Worm (Caenorhabditis elegans) whole organism, L1 larva: ENCODE results near the gene rpl-26.

Source experiments
- C04F5.9 ChIP-seq: sonication (generic microtip); optimal IDR thresholded peaks from 2 replicates; lab custom pipeline; 2016; ENCODE audit warnings: missing genetic modification characterization, missing compliant biosample characterization
- C34B4.2 ChIP-seq: sonication (generic microtip); optimal IDR thresholded peaks from 2 replicates; lab custom pipeline; 2017; ENCODE audit warnings: mild to moderate bottlenecking, missing genetic modification characterization, missing compliant biosample characterization
- aha-1 ChIP-seq: fragments of 150-350 bp; optimal IDR thresholded peaks from 2 replicates; lab custom pipeline; 2014; ENCODE audit warnings: missing biosample characterization, missing genetic modification characterization
- alr-1 ChIP-seq: fragments of 200-800 bp; sonication (Bioruptor generic); optimal IDR thresholded peaks from 2 replicates; lab custom pipeline; 2018; ENCODE audit warnings: borderline replicate concordance, mild to moderate bottlenecking, missing genetic modification characterization, missing compliant biosample characterization
- aly-2 ChIP-seq: fragments of 150-350 bp; optimal IDR thresholded peaks from 2 replicates; lab custom pipeline; 2014; ENCODE audit warnings: missing biosample characterization, missing genetic modification characterization
- ama-1 ChIP-seq: fragments of 150-350 bp; optimal IDR thresholded peaks from 2 replicates; lab custom pipeline; 2014
- blmp-1 ChIP-seq: fragments of 150-350 bp; optimal IDR thresholded peaks from 2 replicates; lab custom pipeline; 2014; ENCODE audit warnings: missing biosample characterization, missing genetic modification characterization
- ceh-8 ChIP-seq: fragments of 200-800 bp; sonication (Bioruptor generic); optimal IDR thresholded peaks from 2 replicates; lab custom pipeline; 2018; ENCODE audit warnings: mild to moderate bottlenecking, missing genetic modification characterization, moderate library complexity, missing compliant biosample characterization
- ceh-88 ChIP-seq: fragments of 200-800 bp; sonication (Bioruptor generic); IDR thresholded peaks from 2 replicates; pipeline ENCODE4 v1.3.6; 2022; ENCODE audit warnings: missing genetic modification characterization, missing compliant biosample characterization
- ceh-90 ChIP-seq: sonication (generic microtip); optimal IDR thresholded peaks from 2 replicates; lab custom pipeline; 2016; ENCODE audit warnings: missing genetic modification characterization, missing compliant biosample characterization
- ces-1 ChIP-seq: fragments of 150-350 bp; optimal IDR thresholded peaks from 2 replicates; lab custom pipeline; 2014; ENCODE audit warnings: missing biosample characterization, missing genetic modification reagents, missing genetic modification characterization
- dpl-1 ChIP-seq, 3 experiments: fragments of 150-350 bp in 2 of 3; sonication (generic microtip) in 1 of 3; optimal IDR thresholded peaks; 2 replicates each; lab custom pipeline; 2014 to 2017; ENCODE audit warnings: missing biosample characterization in 3 of 3, missing genetic modification characterization in 3 of 3, missing genetic modification reagents in 3 of 3
- efl-1 ChIP-seq, 4 experiments: fragments of 150-350 bp; optimal IDR thresholded peaks in 3 of 4; peaks in 1 of 4; 1 replicate in 1 of 4; 2 replicates in 3 of 4; lab custom pipeline; 2014; ENCODE audit warnings: missing biosample characterization in 2 of 4, missing genetic modification characterization in 2 of 4, missing genetic modification reagents in 2 of 4
- efl-3 ChIP-seq: fragments of 200-800 bp; sonication (Bioruptor generic); optimal IDR thresholded peaks from 2 replicates; lab custom pipeline; 2018; ENCODE audit warnings: mild to moderate bottlenecking, missing genetic modification characterization, missing compliant biosample characterization
- egl-13 ChIP-seq: sonication (generic microtip); optimal IDR thresholded peaks from 2 replicates; lab custom pipeline; 2016; ENCODE audit warnings: missing genotype, missing genetic modification reagents, missing genetic modification characterization, missing compliant biosample characterization
- egl-27 ChIP-seq, 2 experiments: fragments of 150-350 bp in 1 of 2; sonication (generic microtip); optimal IDR thresholded peaks; 3 replicates each; lab custom pipeline; 2017 to 2018; ENCODE audit warnings: missing biosample characterization in 2 of 2, missing genetic modification characterization in 2 of 2, missing genetic modification reagents in 2 of 2
- elt-2 ChIP-seq: sonication (generic microtip); optimal IDR thresholded peaks from 2 replicates; lab custom pipeline; 2016; ENCODE audit warnings: missing genetic modification characterization, mild to moderate bottlenecking, inconsistent platforms, missing compliant biosample characterization, missing genetic modification reagents
- ets-5 ChIP-seq: fragments of 200-800 bp; sonication (Bioruptor generic); IDR thresholded peaks from 2 replicates; pipeline ENCODE4 v1.3.6; 2022; ENCODE audit warnings: missing genetic modification characterization, missing compliant biosample characterization
- fkh-10 ChIP-seq: sonication (generic microtip); optimal IDR thresholded peaks from 2 replicates; lab custom pipeline; 2017; ENCODE audit warnings: missing biosample characterization, missing genetic modification reagents, missing genetic modification characterization
- fkh-4 ChIP-seq: sonication (generic microtip); optimal IDR thresholded peaks from 2 replicates; lab custom pipeline; 2016; ENCODE audit warnings: missing compliant biosample characterization, missing genetic modification characterization, borderline replicate concordance
- fkh-8 ChIP-seq: sonication (generic microtip); optimal IDR thresholded peaks from 2 replicates; lab custom pipeline; 2016; ENCODE audit warnings: mild to moderate bottlenecking, missing genetic modification characterization, missing compliant biosample characterization
- hlh-4 ChIP-seq: sonication (generic microtip); optimal IDR thresholded peaks from 2 replicates; lab custom pipeline; 2016; ENCODE audit warnings: mild to moderate bottlenecking, missing genetic modification characterization, missing compliant biosample characterization
- hpl-2 ChIP-seq: fragments of 150-350 bp; optimal IDR thresholded peaks from 2 replicates; lab custom pipeline; 2014; ENCODE audit warnings: missing biosample characterization, missing genetic modification reagents, missing genetic modification characterization
- isw-1 ChIP-seq: fragments of 200-800 bp; sonication (Bioruptor generic); IDR thresholded peaks from 2 replicates; pipeline ENCODE4 v1.3.6; 2022; ENCODE audit warnings: missing genetic modification characterization, missing compliant biosample characterization
- jun-1 ChIP-seq: fragments of 150-350 bp; optimal IDR thresholded peaks from 2 replicates; lab custom pipeline; 2014; ENCODE audit warnings: missing biosample characterization, missing genetic modification reagents, missing genetic modification characterization
- lin-13 ChIP-seq: fragments of 150-350 bp; optimal IDR thresholded peaks from 2 replicates; lab custom pipeline; 2014; ENCODE audit warnings: missing biosample characterization, missing genetic modification reagents, missing genetic modification characterization
- lin-14 ChIP-seq: fragments of 200-800 bp; sonication (Bioruptor generic); optimal IDR thresholded peaks from 2 replicates; lab custom pipeline; 2018; ENCODE audit warnings: mild to moderate bottlenecking, missing genetic modification characterization, moderate library complexity, missing compliant biosample characterization
- lin-39 ChIP-seq: fragments of 150-350 bp; optimal IDR thresholded peaks from 2 replicates; lab custom pipeline; 2014; ENCODE audit warnings: missing biosample characterization, missing genetic modification reagents, missing genetic modification characterization
- lsy-2 ChIP-seq, 2 experiments: fragments of 150-350 bp; optimal IDR thresholded peaks; 2 replicates each; lab custom pipeline; 2014; ENCODE audit warnings: missing biosample characterization in 2 of 2, missing genetic modification characterization in 2 of 2
- mep-1 ChIP-seq: fragments of 150-350 bp; optimal IDR thresholded peaks from 2 replicates; lab custom pipeline; 2014; ENCODE audit warnings: missing biosample characterization, missing genetic modification characterization
- nhr-11 ChIP-seq: fragments of 150-350 bp; optimal IDR thresholded peaks from 2 replicates; lab custom pipeline; 2014; ENCODE audit warnings: missing biosample characterization, missing genetic modification characterization
- nhr-12 ChIP-seq: sonication (generic microtip); optimal IDR thresholded peaks from 2 replicates; lab custom pipeline; 2017; ENCODE audit warnings: missing biosample characterization, missing genetic modification characterization
- nhr-19 ChIP-seq: fragments of 200-800 bp; sonication (Bioruptor generic); conservative IDR thresholded peaks from 2 replicates; pipeline ENCODE4 v1.3.6; 2022; ENCODE audit warnings: missing genetic modification characterization, missing compliant biosample characterization
- nhr-20 ChIP-seq: sonication (generic microtip); optimal IDR thresholded peaks from 2 replicates; lab custom pipeline; 2016; ENCODE audit warnings: mild to moderate bottlenecking, missing genetic modification characterization, missing compliant biosample characterization
- nhr-71 ChIP-seq: sonication (generic microtip); optimal IDR thresholded peaks from 2 replicates; lab custom pipeline; 2016; ENCODE audit warnings: mild to moderate bottlenecking, missing genetic modification characterization, moderate library complexity, missing compliant biosample characterization
- nhr-76 ChIP-seq: sonication (generic microtip); optimal IDR thresholded peaks from 2 replicates; lab custom pipeline; 2017; ENCODE audit warnings: missing biosample characterization, missing genetic modification characterization
- nhr-77 ChIP-seq: fragments of 150-350 bp; optimal IDR thresholded peaks from 2 replicates; lab custom pipeline; 2014; ENCODE audit warnings: missing biosample characterization, missing genetic modification characterization
- nhr-85 ChIP-seq: sonication (generic microtip); peaks from one replicate; lab custom pipeline; 2016; ENCODE audit warnings: missing genetic modification characterization, inconsistent platforms, missing compliant biosample characterization
- pag-3 ChIP-seq: sonication (generic microtip); optimal IDR thresholded peaks from 2 replicates; lab custom pipeline; 2017; ENCODE audit warnings: missing genetic modification characterization, mild to moderate bottlenecking, missing compliant biosample characterization, antibody characterized with exemption, borderline replicate concordance; ENCODE audit not compliant: insufficient read depth
- pax-3 ChIP-seq: fragments of 200-800 bp; sonication (Bioruptor generic); optimal IDR thresholded peaks from 2 replicates; lab custom pipeline; 2018; ENCODE audit warnings: mild to moderate bottlenecking, missing genetic modification characterization, moderate library complexity, missing compliant biosample characterization
- snu-23 ChIP-seq: sonication (generic microtip); optimal IDR thresholded peaks from 2 replicates; lab custom pipeline; 2016; ENCODE audit warnings: missing genetic modification characterization, missing compliant biosample characterization
- sox-4 ChIP-seq: sonication (generic microtip); optimal IDR thresholded peaks from 2 replicates; lab custom pipeline; 2016; ENCODE audit warnings: missing genetic modification characterization, missing compliant biosample characterization
- sptf-1 ChIP-seq: fragments of 150-350 bp; optimal IDR thresholded peaks from 2 replicates; lab custom pipeline; 2014; ENCODE audit warnings: missing biosample characterization, missing genetic modification characterization
- sup-37 ChIP-seq: fragments of 200-800 bp; sonication (Bioruptor generic); optimal IDR thresholded peaks from 2 replicates; lab custom pipeline; 2018; ENCODE audit warnings: mild to moderate bottlenecking, missing genetic modification characterization, missing compliant biosample characterization
- swsn-7 ChIP-seq: sonication (generic microtip); optimal IDR thresholded peaks from 2 replicates; lab custom pipeline; 2016; ENCODE audit warnings: missing genetic modification characterization, missing compliant biosample characterization
- unc-130 ChIP-seq: fragments of 150-350 bp; optimal IDR thresholded peaks from 2 replicates; lab custom pipeline; 2017; ENCODE audit warnings: missing biosample characterization, missing genetic modification characterization, inconsistent platforms
- unc-62 ChIP-seq: fragments of 150-350 bp; optimal IDR thresholded peaks from 2 replicates; lab custom pipeline; 2014; ENCODE audit warnings: missing biosample characterization, missing genetic modification reagents, missing genetic modification characterization
- unc-86 ChIP-seq: sonication (generic microtip); optimal IDR thresholded peaks from 2 replicates; lab custom pipeline; 2016; ENCODE audit warnings: missing genetic modification characterization, missing compliant biosample characterization
- unc-98 ChIP-seq: fragments of 200-800 bp; sonication (Bioruptor generic); IDR thresholded peaks from 2 replicates; pipeline ENCODE4 v1.3.6; 2022; ENCODE audit warnings: missing genetic modification characterization, missing compliant biosample characterization
- xbp-1 ChIP-seq: sonication (generic microtip); optimal IDR thresholded peaks from 2 replicates; lab custom pipeline; 2016; ENCODE audit warnings: missing genetic modification characterization, missing compliant biosample characterization

Gene rpl-26

DNA sequence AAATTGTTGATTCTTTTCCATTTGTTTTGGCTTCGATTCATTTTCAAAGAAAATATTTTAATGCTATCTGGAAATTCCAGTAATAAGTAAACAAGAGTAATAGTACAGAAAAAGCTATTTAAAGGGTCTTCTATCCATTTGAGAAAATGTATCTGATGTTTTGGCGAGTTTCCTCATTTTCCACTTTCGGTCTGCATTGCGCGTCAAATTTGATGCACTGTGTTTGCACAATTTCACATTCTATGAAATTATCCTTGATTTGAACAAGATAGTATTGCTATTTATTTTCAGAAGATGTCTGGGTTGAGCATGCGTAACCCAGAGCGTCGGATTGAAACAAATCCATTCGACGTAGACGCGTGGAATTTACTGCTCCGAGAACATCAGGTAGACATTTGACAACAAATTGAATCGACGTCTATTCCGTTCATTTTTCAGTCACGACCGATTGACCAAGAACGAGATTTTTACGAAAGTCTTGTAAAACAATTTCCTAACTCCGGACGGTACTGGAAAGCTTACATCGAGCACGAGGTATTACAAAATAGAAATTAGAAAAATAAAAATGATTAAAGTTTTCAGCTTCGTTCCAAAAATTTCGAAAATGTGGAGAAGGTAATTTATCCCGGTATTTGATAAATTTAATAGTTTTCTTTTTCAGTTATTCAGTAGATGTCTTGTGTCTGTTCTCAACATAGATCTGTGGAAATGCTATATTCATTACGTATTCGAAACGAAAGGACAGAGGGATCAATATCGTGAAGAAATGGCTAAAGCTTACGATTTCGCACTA lies 1.2 kb downstream of the rpl-26 start, which contains the start of gene suf-1 (continued):
- no peak for TF ChIP-seq nhr-85
- TF ChIP-seq nhr-76 (tag; lab: Kevin White, UChicago) = no peak
- no peak for TF ChIP-seq egl-27 (tag; optimal IDR thresholded peaks at IDR 0.05; lab: Kevin White, UChicago)
- TF ChIP-seq lsy-2 (tag; optimal IDR thresholded peaks at IDR 0.05; lab: Kevin White, UChicago) = peak; percentile 43 to 85
- no peak for TF ChIP-seq sox-4
- no peak for TF ChIP-seq sptf-1 (tag; lab: Kevin White, UChicago)
- TF ChIP-seq nhr-71 (tag; lab: Kevin White, UChicago) = peak; percentile 45
- TF ChIP-seq unc-98 (GFP tag; lab: Robert Waterston, UW) = no peak
- no peak for TF ChIP-seq nhr-12
- no peak for TF ChIP-seq isw-1 (GFP tag; lab: Robert Waterston, UW)
- no peak for TF ChIP-seq mep-1
- peak in 2 of 3 experiments; percentile 22 to 44 for TF ChIP-seq dpl-1 (GFP tag; optimal IDR thresholded peaks at IDR 0.05; lab: Kevin White, UChicago)
- TF ChIP-seq nhr-19 (GFP tag; lab: Robert Waterston, UW) = 0 out of 2 replicates have a peak, but pooled peaks have one; percentile 18
- no peak for TF ChIP-seq unc-130 (tag; lab: Kevin White, UChicago)
- no peak for TF ChIP-seq hlh-4 (tag; lab: Kevin White, UChicago)
- TF ChIP-seq aha-1 (tag; lab: Kevin White, UChicago) = no peak
- TF ChIP-seq fkh-10 = no peak
- no peak for TF ChIP-seq lin-39
- no peak for TF ChIP-seq ceh-90
- TF ChIP-seq nhr-11 (tag; lab: Kevin White, UChicago) = no peak
- no peak for TF ChIP-seq elt-2
- TF ChIP-seq blmp-1 (tag; lab: Kevin White, UChicago) = peak; percentile 35
- TF ChIP-seq ces-1 = no peak
- TF ChIP-seq alr-1 (tag; lab: Kevin White, UChicago) = no peak
- TF ChIP-seq lin-13 (GFP tag; lab: Kevin White, UChicago) = no peak
- TF ChIP-seq nhr-77 = no peak
- TF ChIP-seq hpl-2 (GFP tag; lab: Kevin White, UChicago) = no peak
- peak; percentile 42 for TF ChIP-seq snu-23 (GFP tag; lab: Kevin White, UChicago)
- peak; percentile 50 to 51 for TF ChIP-seq efl-1 (optimal IDR thresholded peaks at IDR 0.05; lab: Kevin White, UChicago)
- peak; percentile 42 to 92 for TF ChIP-seq efl-1 (GFP tag; optimal IDR thresholded peaks at IDR 0.05 in 1 of 2; lab: Kevin White, UChicago)
- no peak for TF ChIP-seq C34B4.2 (tag; lab: Kevin White, UChicago)
- no peak for TF ChIP-seq aly-2 (tag; lab: Kevin White, UChicago)
- TF ChIP-seq sup-37 (GFP tag; lab: Kevin White, UChicago) = no peak
- TF ChIP-seq unc-62 (GFP tag; lab: Kevin White, UChicago) = no peak
- no peak for TF ChIP-seq fkh-8
- no peak for TF ChIP-seq pax-3 (tag; lab: Kevin White, UChicago)
- TF ChIP-seq xbp-1 (tag; lab: Kevin White, UChicago) = no peak
- TF ChIP-seq fkh-4 (tag; lab: Kevin White, UChicago) = no peak
- TF ChIP-seq swsn-7 (tag; lab: Kevin White, UChicago) = peak; percentile 36
- TF ChIP-seq egl-13 (tag; lab: Kevin White, UChicago) = no peak
- TF ChIP-seq ceh-8 (GFP tag; lab: Kevin White, UChicago) = no peak
- no peak for TF ChIP-seq unc-86 (tag; lab: Kevin White, UChicago)
- no peak for TF ChIP-seq jun-1 (tag; lab: Kevin White, UChicago)
- no peak for TF ChIP-seq C04F5.9 (tag; lab: Kevin White, UChicago)
- peak; percentile 78 for TF ChIP-seq ama-1 (lab: Kevin White, UChicago)
- TF ChIP-seq efl-3 (GFP tag; lab: Kevin White, UChicago) = no peak
- no peak for TF ChIP-seq pag-3 (tag; lab: Kevin White, UChicago)
- TF ChIP-seq ceh-88 (GFP tag; lab: Robert Waterston, UW) = no peak
- TF ChIP-seq ets-5 = no peak
- no peak for TF ChIP-seq lin-14 (GFP tag; lab: Kevin White, UChicago)
- peak; percentile 30 for TF ChIP-seq nhr-20 (tag; lab: Kevin White, UChicago)
